Fruit fly (Drosophila melanogaster) whole organism, embryonic: Measurements from ENCODE around the gene CG14913.
A peak's percentile ranks its signal among the peaks of the same experiment; 100 is the strongest.

Experiments
- Abd-B ChIP-seq: fragments of 200-800 bp; sonication (Bioruptor generic); optimal IDR thresholded peaks from 2 replicates; lab custom pipeline; 2018; ENCODE audit warnings: missing biosample characterization, mild to moderate bottlenecking, missing genetic modification characterization, moderate library complexity
- Bgb ChIP-seq: fragments of 200-800 bp; sonication (Bioruptor generic); IDR thresholded peaks from 2 replicates; pipeline ENCODE4 v1.3.6; 2022; ENCODE audit warnings: missing biosample characterization, missing genetic modification characterization; ENCODE audit not compliant: partially characterized antibody
- CG10274 ChIP-seq: fragments of 200-800 bp; sonication (Bioruptor generic); optimal IDR thresholded peaks from 3 replicates; lab custom pipeline; 2017; ENCODE audit warnings: missing biosample characterization, mild to moderate bottlenecking, missing genetic modification characterization
- CG10543 ChIP-seq: fragments of 200-800 bp; sonication (Bioruptor generic); optimal IDR thresholded peaks from 3 replicates; lab custom pipeline; 2017; ENCODE audit warnings: missing biosample characterization, mild to moderate bottlenecking, missing genetic modification characterization, moderate library complexity
- CG10979 ChIP-seq: fragments of 200-800 bp; sonication (Bioruptor generic); optimal IDR thresholded peaks from 2 replicates; lab custom pipeline; 2018; ENCODE audit warnings: missing biosample characterization, mild to moderate bottlenecking, missing genetic modification characterization, moderate library complexity
- CG11085 ChIP-seq: fragments of 200-800 bp; sonication (Bioruptor generic); IDR thresholded peaks from 2 replicates; pipeline ENCODE4 v1.3.6; 2022; ENCODE audit warnings: missing biosample characterization, missing genetic modification characterization
- CG11723 ChIP-seq: fragments of 200-800 bp; sonication (Bioruptor generic); optimal IDR thresholded peaks from 2 replicates; lab custom pipeline; 2017; ENCODE audit warnings: missing biosample characterization, mild to moderate bottlenecking, missing genetic modification characterization
- CG13624 ChIP-seq: fragments of 200-800 bp; sonication (Bioruptor generic); optimal IDR thresholded peaks from 2 replicates; lab custom pipeline; 2016; ENCODE audit warnings: missing biosample characterization, missing genetic modification characterization
- CG13894 ChIP-seq: fragments of 200-800 bp; sonication (Bioruptor generic); optimal IDR thresholded peaks from 3 replicates; lab custom pipeline; 2018; ENCODE audit warnings: missing biosample characterization, mild to moderate bottlenecking, missing genetic modification characterization, moderate library complexity
- CG14014 ChIP-seq: fragments of 200-800 bp; sonication (Bioruptor generic); IDR thresholded peaks from 2 replicates; pipeline ENCODE4 v1.3.6; 2022; ENCODE audit warnings: missing biosample characterization, missing genetic modification characterization
- CG16779 ChIP-seq: fragments of 200-800 bp; sonication (Bioruptor generic); IDR thresholded peaks from 2 replicates; pipeline ENCODE4 v1.3.6; 2022; ENCODE audit warnings: missing biosample characterization, missing genetic modification characterization
- CG16863 ChIP-seq: fragments of 200-800 bp; sonication (Bioruptor generic); optimal IDR thresholded peaks from 3 replicates; lab custom pipeline; 2016; ENCODE audit warnings: missing biosample characterization, missing genetic modification characterization
- CG17568 ChIP-seq: fragments of 200-800 bp; sonication (Bioruptor generic); optimal IDR thresholded peaks from 2 replicates; lab custom pipeline; 2018; ENCODE audit warnings: missing biosample characterization, mild to moderate bottlenecking, missing genetic modification characterization, moderate library complexity
- CG17612 ChIP-seq: fragments of 200-800 bp; sonication (Bioruptor generic); IDR thresholded peaks from 2 replicates; pipeline ENCODE4 v1.3.6; 2022; ENCODE audit warnings: missing biosample characterization, missing genetic modification characterization
- CG1832 ChIP-seq: fragments of 200-800 bp; sonication (Bioruptor generic); optimal IDR thresholded peaks from 2 replicates; lab custom pipeline; 2017; ENCODE audit warnings: missing biosample characterization, mild to moderate bottlenecking, missing genetic modification characterization, inconsistent platforms
- CG18764 ChIP-seq: fragments of 200-800 bp; sonication (Bioruptor generic); optimal IDR thresholded peaks from 3 replicates; lab custom pipeline; 2016; ENCODE audit warnings: missing biosample characterization, missing genetic modification characterization
- CG2129 ChIP-seq: fragments of 200-800 bp; sonication (Bioruptor generic); IDR thresholded peaks from 2 replicates; pipeline ENCODE4 v1.3.6; 2022; ENCODE audit warnings: missing biosample characterization, missing genetic modification characterization; ENCODE audit not compliant: partially characterized antibody
- CG4404 ChIP-seq: fragments of 200-800 bp; sonication (Bioruptor generic); IDR thresholded peaks from 2 replicates; pipeline ENCODE4 v1.3.6; 2022; ENCODE audit warnings: missing biosample characterization, missing genetic modification characterization
- CG4617 ChIP-seq: fragments of 200-800 bp; sonication (Bioruptor generic); optimal IDR thresholded peaks from 3 replicates; lab custom pipeline; 2016; ENCODE audit warnings: missing biosample characterization, missing genetic modification characterization, borderline replicate concordance
- CG5245 ChIP-seq: fragments of 200-800 bp; sonication (Bioruptor generic); optimal IDR thresholded peaks from 3 replicates; lab custom pipeline; 2016; ENCODE audit warnings: missing biosample characterization, missing genetic modification characterization
- CG6689 ChIP-seq: fragments of 200-800 bp; sonication (Bioruptor generic); IDR thresholded peaks from 2 replicates; pipeline ENCODE4 v1.3.6; 2022; ENCODE audit warnings: missing biosample characterization, missing genetic modification characterization
- CG7987 ChIP-seq: fragments of 200-800 bp; sonication (Bioruptor generic); optimal IDR thresholded peaks from 2 replicates; lab custom pipeline; 2018; ENCODE audit warnings: missing biosample characterization, mild to moderate bottlenecking, missing genetic modification characterization, moderate library complexity
- CG9817 ChIP-seq: fragments of 200-800 bp; sonication (Bioruptor generic); optimal IDR thresholded peaks from 2 replicates; lab custom pipeline; 2018; ENCODE audit warnings: missing biosample characterization, mild to moderate bottlenecking, missing genetic modification characterization, moderate library complexity
- Elba2 ChIP-seq: fragments of 200-800 bp; sonication (Bioruptor generic); optimal IDR thresholded peaks from 3 replicates; lab custom pipeline; 2016; ENCODE audit warnings: missing biosample characterization, missing genetic modification characterization
- HHEX ChIP-seq: fragments of 200-800 bp; sonication (Bioruptor generic); optimal IDR thresholded peaks from 3 replicates; lab custom pipeline; 2017; ENCODE audit warnings: missing biosample characterization, mild to moderate bottlenecking, missing genetic modification characterization, missing genetic modification reagents
- HmgZ ChIP-seq: fragments of 200-800 bp; sonication (Bioruptor generic); optimal IDR thresholded peaks from 2 replicates; lab custom pipeline; 2018; ENCODE audit warnings: missing biosample characterization, mild to moderate bottlenecking, missing genetic modification characterization
- Hmx ChIP-seq: fragments of 200-800 bp; sonication (Bioruptor generic); optimal IDR thresholded peaks from 2 replicates; lab custom pipeline; 2016; ENCODE audit warnings: missing biosample characterization, missing genetic modification characterization
- Mad ChIP-seq: fragments of 200-800 bp; sonication (Bioruptor generic); optimal IDR thresholded peaks from 2 replicates; lab custom pipeline; 2016; ENCODE audit warnings: missing biosample characterization, missing genetic modification characterization
- NK7.1 ChIP-seq: fragments of 200-800 bp; sonication (Bioruptor generic); optimal IDR thresholded peaks from 3 replicates; lab custom pipeline; 2016; ENCODE audit warnings: missing biosample characterization, missing genetic modification characterization
- NfI ChIP-seq: fragments of 200-800 bp; sonication (Bioruptor generic); optimal IDR thresholded peaks from 3 replicates; lab custom pipeline; 2018; ENCODE audit warnings: missing biosample characterization, mild to moderate bottlenecking, missing genetic modification characterization, moderate library complexity
- Scr ChIP-seq: fragments of 200-800 bp; sonication (Bioruptor generic); IDR thresholded peaks from 2 replicates; pipeline ENCODE4 v1.3.6; 2022; ENCODE audit warnings: missing biosample characterization, missing genetic modification characterization; ENCODE audit not compliant: partially characterized antibody
- Six4 ChIP-seq: fragments of 200-800 bp; sonication (Bioruptor generic); optimal IDR thresholded peaks from 2 replicates; lab custom pipeline; 2016; ENCODE audit warnings: missing biosample characterization, missing genetic modification characterization
- YL-1 ChIP-seq: fragments of 200-800 bp; sonication (Bioruptor generic); optimal IDR thresholded peaks from 3 replicates; lab custom pipeline; 2017; ENCODE audit warnings: missing biosample characterization, mild to moderate bottlenecking, missing genetic modification characterization
- al ChIP-seq: fragments of 200-800 bp; sonication (Bioruptor generic); IDR thresholded peaks from 2 replicates; pipeline ENCODE4 v1.3.6; 2022; ENCODE audit warnings: missing biosample characterization, missing genetic modification characterization
- bsh ChIP-seq, 2 experiments: fragments of 200-800 bp; sonication (Bioruptor generic); optimal IDR thresholded peaks; 2 replicates each; lab custom pipeline; 2017 to 2018; ENCODE audit warnings: mild to moderate bottlenecking in 2 of 2, missing biosample characterization in 2 of 2, missing genetic modification characterization in 2 of 2, moderate library complexity in 1 of 2
- cg ChIP-seq: fragments of 200-800 bp; sonication (Bioruptor generic); optimal IDR thresholded peaks from 3 replicates; lab custom pipeline; 2019; ENCODE audit warnings: missing biosample characterization, mild to moderate bottlenecking, missing genetic modification characterization, moderate library complexity
- eve ChIP-seq, 2 experiments: fragments of >200 bp; optimal IDR thresholded peaks; 2 replicates each; lab custom pipeline; 2017; ENCODE audit warnings: missing biosample characterization in 2 of 2, missing genetic modification characterization in 2 of 2
- gcm ChIP-seq: fragments of 200-800 bp; sonication (Bioruptor generic); optimal IDR thresholded peaks from 2 replicates; lab custom pipeline; 2019; ENCODE audit warnings: missing biosample characterization, mild to moderate bottlenecking, missing genetic modification characterization, moderate library complexity
- gem ChIP-seq: fragments of 200-800 bp; sonication (Bioruptor generic); optimal IDR thresholded peaks from 2 replicates; lab custom pipeline; 2019; ENCODE audit warnings: missing biosample characterization, mild to moderate bottlenecking, missing genetic modification characterization, moderate library complexity
- kay ChIP-seq: fragments of 200-800 bp; sonication (Bioruptor generic); optimal IDR thresholded peaks from 2 replicates; lab custom pipeline; 2016; ENCODE audit warnings: missing biosample characterization, missing genetic modification characterization
- klu ChIP-seq: fragments of 200-800 bp; sonication (Bioruptor generic); IDR thresholded peaks from 2 replicates; pipeline ENCODE4 v1.3.6; 2022; ENCODE audit warnings: missing biosample characterization, missing genetic modification characterization
- knrl ChIP-seq: fragments of 200-800 bp; sonication (Bioruptor generic); IDR thresholded peaks from 3 replicates; pipeline ENCODE4 v1.3.6; 2022; ENCODE audit warnings: missing biosample characterization, missing genetic modification characterization; ENCODE audit not compliant: partially characterized antibody
- lola ChIP-seq, 3 experiments: fragments of >200 bp in 2 of 3; fragments of 200-800 bp in 1 of 3; sonication (Bioruptor generic) in 1 of 3; optimal IDR thresholded peaks; 2 replicates each; lab custom pipeline; 2017 to 2019; ENCODE audit warnings: missing biosample characterization in 3 of 3, missing genetic modification characterization in 3 of 3, mild to moderate bottlenecking in 1 of 3, moderate library complexity in 1 of 3
- pho ChIP-seq: fragments of 200-800 bp; sonication (Bioruptor generic); optimal IDR thresholded peaks from 2 replicates; lab custom pipeline; 2016; ENCODE audit warnings: missing biosample characterization, missing genetic modification characterization
- pnt ChIP-seq: fragments of 200-800 bp; sonication (Bioruptor generic); optimal IDR thresholded peaks from 3 replicates; lab custom pipeline; 2016; ENCODE audit warnings: missing biosample characterization, missing genetic modification characterization
- pros ChIP-seq: fragments of 200-800 bp; sonication (Bioruptor generic); optimal IDR thresholded peaks from 3 replicates; lab custom pipeline; 2019; ENCODE audit warnings: missing biosample characterization, mild to moderate bottlenecking, missing genetic modification characterization, moderate library complexity
- seq ChIP-seq: fragments of 200-800 bp; sonication (Bioruptor generic); IDR thresholded peaks from 2 replicates; pipeline ENCODE4 v1.3.6; 2022; ENCODE audit warnings: missing biosample characterization, missing genetic modification characterization
- sqz ChIP-seq: fragments of 200-800 bp; sonication (Bioruptor generic); optimal IDR thresholded peaks from 3 replicates; lab custom pipeline; 2018; ENCODE audit warnings: missing biosample characterization, mild to moderate bottlenecking, missing genetic modification characterization

CG14913 gene

DNA sequence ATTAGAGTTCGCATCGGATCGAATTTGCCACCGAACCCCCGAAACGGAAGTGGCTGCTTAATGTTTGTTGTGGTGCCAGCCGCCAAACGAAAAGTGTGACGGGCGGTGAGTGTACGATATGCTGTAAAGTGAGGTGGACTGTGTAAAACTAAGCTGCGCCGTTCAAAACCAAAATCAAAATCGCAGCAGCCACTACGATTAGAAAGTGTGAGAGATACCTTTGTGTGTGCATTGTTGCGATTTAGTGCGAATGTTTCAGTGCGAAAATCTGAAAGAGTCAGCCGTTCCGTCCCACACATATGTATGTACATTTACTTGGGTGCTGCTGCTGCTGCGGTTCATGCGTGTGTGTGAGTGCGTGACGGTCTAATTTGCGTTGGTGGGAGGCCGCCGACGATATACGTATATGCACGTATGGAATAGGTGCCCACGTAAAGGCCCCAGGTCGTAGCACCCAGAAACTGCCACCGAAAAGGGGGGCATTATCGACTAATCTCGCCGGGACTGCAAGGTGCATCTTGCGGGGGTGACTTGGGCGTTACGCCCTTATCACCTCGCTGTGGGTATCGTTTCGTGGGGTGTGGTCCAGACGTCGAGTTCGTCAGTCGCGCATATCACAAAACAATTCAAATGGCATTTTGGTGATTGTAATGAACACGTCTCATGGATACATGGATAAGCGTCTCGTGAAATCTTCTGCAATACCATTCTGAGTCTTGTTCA, 39.8 kb upstream of the CG14913 start (continued):
- TF ChIP-seq bsh (GFP tag; optimal IDR thresholded peaks at IDR 0.05; lab: Kevin White, UChicago) (no peak), CG16779 (peak; percentile 55; the same call in 1 of the 2 replicates), pnt (no peak), CG7987 (GFP tag; lab: Kevin White, UChicago) (peak; percentile 21), eve (GFP tag; optimal IDR thresholded peaks at IDR 0.05; lab: Kevin White, UChicago) (no peak), Hmx (GFP tag; lab: Kevin White, UChicago) (no peak), CG4404 (GFP tag; lab: Robert Waterston, UW) (no peak), HmgZ (tag; lab: Kevin White, UChicago) (peak; percentile 27), NK7.1 (GFP tag; lab: Kevin White, UChicago) (no peak), Six4 (no peak), CG16863 (no peak), CG6689 (GFP tag; lab: Robert Waterston, UW) (no peak), CG5245 (no peak), kay (no peak), cg (peak; percentile 90), CG11723 (GFP tag; lab: Kevin White, UChicago) (no peak), CG4617 (GFP tag; lab: Kevin White, UChicago) (peak; percentile 69)
- TF ChIP-seq, all 482 proteins: peak for 32

DNA sequence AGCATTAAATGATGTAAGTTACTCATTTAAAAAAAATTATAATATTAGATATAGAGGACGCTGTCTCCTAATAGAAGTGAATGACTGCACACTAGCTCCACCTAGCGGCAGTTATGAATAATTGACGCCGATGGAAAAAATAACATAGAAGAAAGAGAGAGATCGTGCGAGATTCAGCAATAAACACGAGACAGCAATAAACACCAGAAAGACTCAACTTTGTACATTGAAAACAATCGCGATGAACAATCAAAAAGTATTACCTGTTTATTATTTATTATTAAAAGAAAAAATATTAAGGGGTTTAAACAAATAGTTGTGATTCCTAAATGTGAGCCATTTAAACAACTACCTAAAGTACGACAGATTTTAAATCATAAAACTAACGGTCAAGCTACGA, 30.7 kb upstream of the CG14913 start:
- TF ChIP-seq sqz, result peak; percentile 76
- TF ChIP-seq CG18764 (GFP tag; lab: Kevin White, UChicago), result peak; percentile 39
- no peak for TF ChIP-seq CG9817 (tag; lab: Kevin White, UChicago)
- TF ChIP-seq CG13624, result peak; percentile 3
- peak; percentile 54 for TF ChIP-seq CG10979 (tag; lab: Kevin White, UChicago)
- no peak for TF ChIP-seq CG11085
- TF ChIP-seq pros (GFP tag; lab: Kevin White, UChicago), result no peak
- TF ChIP-seq Scr, result no peak
- TF ChIP-seq seq (GFP tag; lab: Robert Waterston, UW), result no peak
- no peak for TF ChIP-seq CG17568 (GFP tag; lab: Kevin White, UChicago)
- no peak for TF ChIP-seq Mad (GFP tag; lab: Kevin White, UChicago)
- peak; percentile 26; the same call in 1 of the 2 replicates for TF ChIP-seq CG17612 (GFP tag; lab: Robert Waterston, UW)
- no peak for TF ChIP-seq CG2129
- TF ChIP-seq YL-1 (GFP tag; lab: Kevin White, UChicago), result no peak
- no peak for TF ChIP-seq gcm (GFP tag; lab: Kevin White, UChicago)
- peak; percentile 69 for TF ChIP-seq CG14014 (GFP tag; lab: Robert Waterston, UW)
- no peak for TF ChIP-seq CG13894 (tag; lab: Kevin White, UChicago)
- TF ChIP-seq HHEX (GFP tag; lab: Kevin White, UChicago), result peak; percentile 17
- no peak for TF ChIP-seq pho
- TF ChIP-seq CG10543 (GFP tag; lab: Kevin White, UChicago), result no peak
- peak; percentile 19; the same call in 1 of the 3 replicates for TF ChIP-seq knrl (GFP tag; lab: Robert Waterston, UW)
- peak; percentile 14; the same call in 1 of the 2 replicates for TF ChIP-seq al
- no peak for TF ChIP-seq CG10274 (GFP tag; lab: Kevin White, UChicago)
- peak; percentile 63 for TF ChIP-seq CG6689 (GFP tag; lab: Robert Waterston, UW)
- no peak for TF ChIP-seq NfI (GFP tag; lab: Kevin White, UChicago)
- no peak for TF ChIP-seq lola (GFP tag; optimal IDR thresholded peaks at IDR 0.05; lab: Kevin White, UChicago)
- TF ChIP-seq gem, result no peak
- no peak for TF ChIP-seq Elba2 (GFP tag; lab: Kevin White, UChicago)
- no peak for TF ChIP-seq CG1832
- TF ChIP-seq Bgb (GFP tag; lab: Robert Waterston, UW), result no peak
- TF ChIP-seq klu, result no peak
- no peak for TF ChIP-seq Abd-B (GFP tag; lab: Kevin White, UChicago)
